Worm (Caenorhabditis elegans) whole organism, young adult: ENCODE measurements around the gene ule-3.

Experiments
- B0336.3 ChIP-seq: fragments of 200-800 bp; sonication (Bioruptor generic); IDR thresholded peaks from 2 replicates; pipeline ENCODE4 v1.3.6; 2022; ENCODE audit warnings: missing genetic modification characterization, missing compliant biosample characterization
- D2030.7 ChIP-seq: fragments of 200-800 bp; sonication (Bioruptor generic); IDR thresholded peaks from 2 replicates; pipeline ENCODE4 v1.3.6; 2022; ENCODE audit warnings: missing genetic modification reagents, missing genetic modification characterization, missing compliant biosample characterization
- F23B12.7 ChIP-seq: sonication (generic microtip); optimal IDR thresholded peaks from 2 replicates; lab custom pipeline; 2017; ENCODE audit warnings: missing genetic modification characterization, mild to moderate bottlenecking, missing compliant biosample characterization, antibody characterized with exemption, moderate library complexity; ENCODE audit not compliant: insufficient read depth
- F33H1.4 ChIP-seq: fragments of 200-800 bp; sonication (Bioruptor generic); IDR thresholded peaks from 2 replicates; pipeline ENCODE4 v1.3.6; 2022; ENCODE audit warnings: missing genetic modification reagents, missing genetic modification characterization, missing compliant biosample characterization
- F49E8.2 ChIP-seq: sonication (generic microtip); optimal IDR thresholded peaks from 3 replicates; lab custom pipeline; 2017; ENCODE audit warnings: missing genetic modification characterization, mild to moderate bottlenecking, missing compliant biosample characterization, antibody characterized with exemption, moderate library complexity; ENCODE audit not compliant: insufficient read depth
- K11D2.4 ChIP-seq: fragments of 200-800 bp; sonication (Bioruptor generic); IDR thresholded peaks from 2 replicates; pipeline ENCODE4 v1.3.6; 2022; ENCODE audit warnings: missing genetic modification reagents, missing genetic modification characterization, missing compliant biosample characterization
- T26A5.8 ChIP-seq: sonication (generic microtip); optimal IDR thresholded peaks from 2 replicates; lab custom pipeline; 2016; ENCODE audit warnings: missing genetic modification characterization, missing compliant biosample characterization
- Y53F4B.3 ChIP-seq: fragments of 200-800 bp; sonication (Bioruptor generic); IDR thresholded peaks from 2 replicates; pipeline ENCODE4 v1.3.6; 2022; ENCODE audit warnings: missing genetic modification reagents, missing genetic modification characterization, missing compliant biosample characterization
- Y95B8A.8 ChIP-seq: fragments of 200-800 bp; sonication (Bioruptor generic); IDR thresholded peaks from 2 replicates; pipeline ENCODE4 v1.3.6; 2022; ENCODE audit warnings: missing genetic modification reagents, missing genetic modification characterization, missing compliant biosample characterization
- ama-1 ChIP-seq, 3 experiments: fragments of 150-350 bp in 1 of 3; sonication (generic microtip) in 2 of 3; optimal IDR thresholded peaks; 2 replicates each; lab custom pipeline; 2014 to 2018; ENCODE audit warnings: missing biosample characterization in 2 of 3, missing genetic modification characterization in 2 of 3, missing genetic modification reagents in 2 of 3
- aptf-2 ChIP-seq: fragments of 200-800 bp; sonication (Bioruptor generic); conservative IDR thresholded peaks from 2 replicates; pipeline ENCODE4 v1.3.6; 2022; ENCODE audit warnings: missing genetic modification reagents, missing genetic modification characterization, missing compliant biosample characterization
- aptf-3 ChIP-seq: fragments of 200-800 bp; sonication (Bioruptor generic); IDR thresholded peaks from 2 replicates; pipeline ENCODE4 v1.3.6; 2022; ENCODE audit warnings: missing genetic modification characterization, missing compliant biosample characterization
- cebp-1 ChIP-seq, 2 experiments: fragments of 200-800 bp in 1 of 2; sonication (Bioruptor generic) in 1 of 2; sonication (generic microtip) in 1 of 2; IDR thresholded peaks in 1 of 2; optimal IDR thresholded peaks in 1 of 2; 2 replicates each; pipeline versions ENCODE4 v1.3.6 to Lab custom; 2017 to 2022; ENCODE audit warnings: missing compliant biosample characterization in 2 of 2, missing genetic modification characterization in 2 of 2, mild to moderate bottlenecking in 1 of 2, missing genetic modification reagents in 1 of 2, moderate library complexity in 1 of 2
- ceh-91 ChIP-seq: fragments of 200-800 bp; sonication (Bioruptor generic); IDR thresholded peaks from 2 replicates; pipeline ENCODE4 v1.3.6; 2022; ENCODE audit warnings: missing genetic modification reagents, missing genetic modification characterization, missing compliant biosample characterization
- chd-7 ChIP-seq: sonication (generic microtip); optimal IDR thresholded peaks from 2 replicates; lab custom pipeline; 2016; ENCODE audit warnings: mild to moderate bottlenecking, missing genetic modification characterization, moderate library complexity, missing compliant biosample characterization
- efl-1 ChIP-seq: fragments of 150-350 bp; optimal IDR thresholded peaks from 2 replicates; lab custom pipeline; 2014; ENCODE audit warnings: missing biosample characterization, missing genetic modification reagents, missing genetic modification characterization
- ekl-4 ChIP-seq: fragments of 200-800 bp; sonication (Bioruptor generic); IDR thresholded peaks from 2 replicates; pipeline ENCODE4 v1.3.6; 2022; ENCODE audit warnings: missing genetic modification reagents, missing genetic modification characterization, missing compliant biosample characterization
- fkh-3 ChIP-seq: sonication (generic microtip); optimal IDR thresholded peaks from 2 replicates; lab custom pipeline; 2016; ENCODE audit warnings: mild to moderate bottlenecking, missing genetic modification characterization, missing compliant biosample characterization
- hlh-26 ChIP-seq: fragments of 200-800 bp; sonication (Bioruptor generic); conservative IDR thresholded peaks from 2 replicates; pipeline ENCODE4 v1.3.6; 2022; ENCODE audit warnings: missing genetic modification reagents, missing genetic modification characterization, missing compliant biosample characterization
- hmg-1.2 ChIP-seq: fragments of 200-800 bp; sonication (Bioruptor generic); IDR thresholded peaks from 2 replicates; pipeline ENCODE4 v1.3.6; 2022; ENCODE audit warnings: missing genetic modification reagents, missing genetic modification characterization, missing compliant biosample characterization
- hrde-1 ChIP-seq: sonication (generic microtip); optimal IDR thresholded peaks from 2 replicates; lab custom pipeline; 2016; ENCODE audit warnings: missing genetic modification characterization, mild to moderate bottlenecking, missing compliant biosample characterization, moderate library complexity, missing genotype, missing genetic modification reagents, borderline replicate concordance
- lag-1 ChIP-seq: fragments of 200-800 bp; sonication (Bioruptor generic); IDR thresholded peaks from 2 replicates; pipeline ENCODE4 v1.3.6; 2022; ENCODE audit warnings: missing genetic modification reagents, missing genetic modification characterization, missing compliant biosample characterization
- lin-26 ChIP-seq: fragments of 200-800 bp; sonication (Bioruptor generic); IDR thresholded peaks from 2 replicates; pipeline ENCODE4 v1.3.6; 2022; ENCODE audit warnings: missing genetic modification reagents, missing genetic modification characterization, missing compliant biosample characterization
- lin-54 ChIP-seq: fragments of 200-800 bp; sonication (Bioruptor generic); optimal IDR thresholded peaks from 2 replicates; lab custom pipeline; 2018; ENCODE audit warnings: mild to moderate bottlenecking, missing genetic modification characterization, missing compliant biosample characterization
- lir-1 ChIP-seq: fragments of 200-800 bp; sonication (Bioruptor generic); conservative IDR thresholded peaks from 2 replicates; pipeline ENCODE4 v1.3.6; 2022; ENCODE audit warnings: missing genetic modification reagents, missing genetic modification characterization, missing compliant biosample characterization
- lsl-1 ChIP-seq: fragments of 200-800 bp; sonication (Bioruptor generic); optimal IDR thresholded peaks from 2 replicates; lab custom pipeline; 2018; ENCODE audit warnings: mild to moderate bottlenecking, missing genetic modification characterization, moderate library complexity, missing compliant biosample characterization
- lsy-27 ChIP-seq: sonication (generic microtip); optimal IDR thresholded peaks from 2 replicates; lab custom pipeline; 2017; ENCODE audit warnings: missing genetic modification characterization, mild to moderate bottlenecking, missing compliant biosample characterization, antibody characterized with exemption, missing genotype, borderline replicate concordance; ENCODE audit not compliant: insufficient read depth
- madf-3 ChIP-seq: fragments of 200-800 bp; sonication (Bioruptor generic); IDR thresholded peaks from 2 replicates; pipeline ENCODE4 v1.3.6; 2022; ENCODE audit warnings: missing genetic modification reagents, missing genetic modification characterization, missing compliant biosample characterization
- madf-6 ChIP-seq: fragments of 200-800 bp; sonication (Bioruptor generic); IDR thresholded peaks from 2 replicates; pipeline ENCODE4 v1.3.6; 2022; ENCODE audit warnings: missing genetic modification reagents, missing genetic modification characterization, missing compliant biosample characterization
- madf-8 ChIP-seq: fragments of 200-800 bp; sonication (Bioruptor generic); conservative IDR thresholded peaks from 2 replicates; pipeline ENCODE4 v1.3.6; 2022; ENCODE audit warnings: missing genetic modification reagents, missing genetic modification characterization, missing compliant biosample characterization
- mcd-1 ChIP-seq: fragments of 200-800 bp; sonication (Bioruptor generic); IDR thresholded peaks from 2 replicates; pipeline ENCODE4 v1.3.6; 2022; ENCODE audit warnings: missing genetic modification reagents, missing genetic modification characterization, missing compliant biosample characterization
- nfya-1 ChIP-seq: sonication (generic microtip); optimal IDR thresholded peaks from 2 replicates; lab custom pipeline; 2017; ENCODE audit warnings: antibody characterized with exemption, missing compliant biosample characterization, missing genetic modification characterization, borderline replicate concordance; ENCODE audit not compliant: insufficient read depth
- nhr-27 ChIP-seq: fragments of 200-800 bp; sonication (Bioruptor generic); optimal IDR thresholded peaks from 2 replicates; lab custom pipeline; 2018; ENCODE audit warnings: mild to moderate bottlenecking, missing genetic modification characterization, moderate library complexity, missing compliant biosample characterization
- nhr-80 ChIP-seq: sonication (generic microtip); optimal IDR thresholded peaks from 2 replicates; lab custom pipeline; 2016; ENCODE audit warnings: missing genetic modification characterization, missing compliant biosample characterization
- pbrm-1 ChIP-seq: fragments of 200-800 bp; sonication (Bioruptor generic); IDR thresholded peaks from 2 replicates; pipeline ENCODE4 v1.3.6; 2022; ENCODE audit warnings: missing genetic modification reagents, missing genetic modification characterization, missing compliant biosample characterization
- pha-4 ChIP-seq: fragments of 150-350 bp; sonication (generic microtip); optimal IDR thresholded peaks from 2 replicates; lab custom pipeline; 2014; ENCODE audit warnings: missing biosample characterization, missing genetic modification reagents, missing genetic modification characterization
- snpc-1.1 ChIP-seq: sonication (generic microtip); optimal IDR thresholded peaks from 2 replicates; lab custom pipeline; 2017; ENCODE audit warnings: missing genetic modification characterization, mild to moderate bottlenecking, missing compliant biosample characterization, antibody characterized with exemption, moderate library complexity, missing genotype, missing genetic modification reagents; ENCODE audit not compliant: insufficient read depth
- tbx-9 ChIP-seq: sonication (generic microtip); optimal IDR thresholded peaks from 2 replicates; lab custom pipeline; 2016; ENCODE audit warnings: borderline replicate concordance, missing genetic modification characterization, inconsistent platforms, missing compliant biosample characterization
- tlf-1 ChIP-seq: fragments of 200-800 bp; sonication (Bioruptor generic); optimal IDR thresholded peaks from 2 replicates; lab custom pipeline; 2018; ENCODE audit warnings: mild to moderate bottlenecking, missing genetic modification characterization, missing compliant biosample characterization
- unc-130 ChIP-seq: sonication (generic microtip); optimal IDR thresholded peaks from 2 replicates; lab custom pipeline; 2016; ENCODE audit warnings: missing genetic modification reagents, missing genetic modification characterization, missing compliant biosample characterization
- unc-62 ChIP-seq: fragments of 150-350 bp; optimal IDR thresholded peaks from 2 replicates; lab custom pipeline; 2014; ENCODE audit warnings: missing biosample characterization, missing genetic modification reagents, missing genetic modification characterization
- xnd-1 ChIP-seq: sonication (generic microtip); optimal IDR thresholded peaks from 2 replicates; lab custom pipeline; 2016; ENCODE audit warnings: missing genotype, missing genetic modification reagents, missing genetic modification characterization, missing compliant biosample characterization
- ztf-18 ChIP-seq: sonication (generic microtip); optimal IDR thresholded peaks from 2 replicates; lab custom pipeline; 2016; ENCODE audit warnings: missing genotype, mild to moderate bottlenecking, missing genetic modification characterization, missing compliant biosample characterization
- ztf-25 ChIP-seq: fragments of 200-800 bp; sonication (Bioruptor generic); IDR thresholded peaks from 2 replicates; pipeline ENCODE4 v1.3.6; 2022; ENCODE audit warnings: missing genetic modification reagents, missing genetic modification characterization, missing compliant biosample characterization
- ztf-3 ChIP-seq: fragments of 200-800 bp; sonication (Bioruptor generic); optimal IDR thresholded peaks from 2 replicates; lab custom pipeline; 2018; ENCODE audit warnings: mild to moderate bottlenecking, missing genetic modification characterization, missing compliant biosample characterization

Gene ule-3

DNA sequence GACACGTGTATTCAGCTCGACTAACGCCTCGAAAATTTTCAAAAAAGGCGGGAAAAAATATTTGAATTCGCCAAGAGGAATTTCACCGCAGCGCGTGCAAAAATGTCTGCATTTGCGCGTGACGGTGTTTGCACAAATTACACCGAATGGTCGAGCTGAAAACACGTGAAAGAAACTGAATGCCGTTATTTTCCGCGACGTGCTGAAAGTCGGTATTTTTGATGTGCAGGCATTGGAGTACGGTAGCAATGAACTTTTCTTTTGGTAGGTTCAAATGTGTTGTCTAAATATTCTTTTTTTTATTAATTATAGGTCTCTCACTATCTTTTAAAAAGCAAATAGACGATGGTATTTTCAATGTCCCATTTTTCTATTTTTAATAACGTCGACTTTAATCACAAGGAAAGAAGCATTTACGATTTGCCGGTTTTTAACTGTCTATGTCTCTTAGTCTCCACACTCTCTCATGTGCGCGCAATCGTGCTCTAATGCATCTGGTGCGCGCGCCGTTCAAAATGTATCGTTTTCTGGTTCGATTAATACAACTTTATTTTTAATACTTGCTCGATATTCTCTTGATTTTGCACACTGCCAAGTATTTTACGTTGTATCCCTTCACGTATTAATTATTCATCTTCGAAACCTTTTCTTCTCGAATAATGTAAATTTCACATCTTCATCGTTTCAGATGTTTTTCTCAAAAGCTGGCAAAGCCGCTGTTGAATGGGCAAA lies 20.0 kb downstream of the ule-3 start, which contains the start of the genes C29A12.1 and lig-1:
TSS of gene C29A12.1 (minus strand) at position 63 of the 732 bp plus-strand sequence.
TSS of gene lig-1 (plus strand) at position 682 of the 732 bp plus-strand sequence.
- peak; percentile 70 for TF ChIP-seq efl-1 (GFP tag; lab: Kevin White, UChicago)
- TF ChIP-seq hrde-1 (tag; lab: Kevin White, UChicago) = no peak
- TF ChIP-seq D2030.7 (GFP tag; lab: Robert Waterston, UW) = peak; percentile 93
- TF ChIP-seq F33H1.4 (GFP tag; lab: Robert Waterston, UW) = peak; percentile 51
- TF ChIP-seq hlh-26 (GFP tag; lab: Robert Waterston, UW) = no peak
- peak; percentile 65 for TF ChIP-seq madf-8 (GFP tag; lab: Robert Waterston, UW)
- TF ChIP-seq ekl-4 = peak; percentile 25; the same call in 1 of the 2 replicates
- TF ChIP-seq ztf-18 (tag; lab: Kevin White, UChicago) = peak; percentile 26
- TF ChIP-seq unc-62 (GFP tag; lab: Kevin White, UChicago) = no peak
- no peak for TF ChIP-seq chd-7 (tag; lab: Kevin White, UChicago)
- TF ChIP-seq lin-54 (GFP tag; lab: Kevin White, UChicago) = peak; percentile 55
- TF ChIP-seq Y53F4B.3 (GFP tag; lab: Robert Waterston, UW) = no peak
- TF ChIP-seq snpc-1.1 (tag; lab: Kevin White, UChicago) = no peak
- no peak for TF ChIP-seq ama-1 (optimal IDR thresholded peaks at IDR 0.05; lab: Kevin White, UChicago)
- TF ChIP-seq ama-1 (GFP tag; optimal IDR thresholded peaks at IDR 0.05; lab: Kevin White, UChicago) = no peak
- TF ChIP-seq lsy-27 (tag; lab: Kevin White, UChicago) = no peak
- peak; percentile 87 for TF ChIP-seq lsl-1 (GFP tag; lab: Kevin White, UChicago)
- TF ChIP-seq lag-1 (GFP tag; lab: Robert Waterston, UW) = no peak
- no peak for TF ChIP-seq aptf-2
- 0 out of 2 replicates have a peak, but pooled peaks have one; percentile 18 for TF ChIP-seq lin-26 (GFP tag; lab: Robert Waterston, UW)
- no peak for TF ChIP-seq fkh-3 (tag; lab: Kevin White, UChicago)
- 0 out of 2 replicates have a peak, but pooled peaks have one; percentile 8 for TF ChIP-seq Y95B8A.8 (GFP tag; lab: Robert Waterston, UW)
- TF ChIP-seq F49E8.2 (tag; lab: Kevin White, UChicago) = peak; percentile 73
- TF ChIP-seq nfya-1 = no peak
- peak; percentile 27 for TF ChIP-seq F23B12.7 (tag; lab: Kevin White, UChicago)
- TF ChIP-seq tbx-9 (tag; lab: Kevin White, UChicago) = no peak
- TF ChIP-seq cebp-1 (GFP tag; IDR thresholded peaks at IDR 0.05; lab: Robert Waterston, UW) = no peak
- no peak for TF ChIP-seq cebp-1 (tag; optimal IDR thresholded peaks at IDR 0.05; lab: Kevin White, UChicago)
- TF ChIP-seq nhr-80 (tag; lab: Kevin White, UChicago) = no peak
- TF ChIP-seq mcd-1 (GFP tag; lab: Robert Waterston, UW) = peak; percentile 68
- TF ChIP-seq madf-6 (GFP tag; lab: Robert Waterston, UW) = peak; percentile 83
- no peak for TF ChIP-seq nhr-27 (tag; lab: Kevin White, UChicago)
- no peak for TF ChIP-seq unc-130 (GFP tag; lab: Kevin White, UChicago)
- TF ChIP-seq hmg-1.2 (GFP tag; lab: Robert Waterston, UW) = peak; percentile 66; the same call in 1 of the 2 replicates
- no peak for TF ChIP-seq pha-4 (tag; lab: Kevin White, UChicago)
- TF ChIP-seq tlf-1 (GFP tag; lab: Kevin White, UChicago) = peak; percentile 41
- no peak for TF ChIP-seq B0336.3 (GFP tag; lab: Robert Waterston, UW)
- peak; percentile 30; the same call in 1 of the 2 replicates for TF ChIP-seq pbrm-1 (GFP tag; lab: Robert Waterston, UW)
- TF ChIP-seq T26A5.8 (tag; lab: Kevin White, UChicago) = no peak
- TF ChIP-seq xnd-1 (tag; lab: Kevin White, UChicago) = peak; percentile 54
- peak; percentile 86 for TF ChIP-seq ceh-91
- peak; percentile 83 for TF ChIP-seq madf-3
- no peak for TF ChIP-seq ztf-25 (GFP tag; lab: Robert Waterston, UW)
- TF ChIP-seq aptf-3 (GFP tag; lab: Robert Waterston, UW) = no peak
- TF ChIP-seq lir-1 (GFP tag; lab: Robert Waterston, UW) = no peak
- no peak for TF ChIP-seq K11D2.4
- no peak for TF ChIP-seq ztf-3 (GFP tag; lab: Kevin White, UChicago)
